Worm (Caenorhabditis elegans): ENCODE data around the gene ergi-2.

ce11 chrX:15013941-15014453 is 6.9 kb upstream of the ergi-2 start:
- TF ChIP-seq W03F9.2 (tag; optimal IDR thresholded peaks at IDR 0.05) (no peak), dao-5 (tag; optimal IDR thresholded peaks at IDR 0.05) (no peak), him-1 (tag; optimal IDR thresholded peaks at IDR 0.05) (no peak)

Measured in whole organism, L4/young adult.